Fruit fly (Drosophila melanogaster) whole organism, embryonic: ENCODE data around the gene Zaf1.

Experiments used
- Aef1 ChIP-seq: fragments of 200-800 bp; sonication (Bioruptor generic); IDR thresholded peaks from 3 replicates; pipeline ENCODE4 v1.3.6; 2022; ENCODE audit warnings: missing biosample characterization, missing genetic modification characterization
- Atf6 ChIP-seq: fragments of 200-800 bp; sonication (Bioruptor generic); IDR thresholded peaks from 2 replicates; pipeline ENCODE4 v1.3.6; 2022; ENCODE audit warnings: missing biosample characterization, missing genetic modification characterization
- CG11247 ChIP-seq: fragments of 200-800 bp; sonication (Bioruptor generic); IDR thresholded peaks from 2 replicates; pipeline ENCODE4 v1.3.6; 2022; ENCODE audit warnings: missing biosample characterization, missing genetic modification characterization
- CG11398 ChIP-seq: fragments of 200-800 bp; sonication (Bioruptor generic); optimal IDR thresholded peaks from 2 replicates; lab custom pipeline; 2016; ENCODE audit warnings: missing biosample characterization, missing genetic modification characterization
- CG11456 ChIP-seq: fragments of 200-800 bp; sonication (Bioruptor generic); IDR thresholded peaks from 3 replicates; pipeline ENCODE4 v1.3.6; 2022; ENCODE audit warnings: missing biosample characterization, missing genetic modification characterization
- CG12236 ChIP-seq: fragments of 200-800 bp; sonication (Bioruptor generic); optimal IDR thresholded peaks from 2 replicates; lab custom pipeline; 2016; ENCODE audit warnings: missing biosample characterization, missing genetic modification characterization
- CG15479 ChIP-seq: fragments of 200-800 bp; sonication (Bioruptor generic); optimal IDR thresholded peaks from 3 replicates; lab custom pipeline; 2019; ENCODE audit warnings: missing biosample characterization, mild to moderate bottlenecking, missing genetic modification characterization, moderate library complexity
- CG1602 ChIP-seq: fragments of 200-800 bp; sonication (Bioruptor generic); optimal IDR thresholded peaks from 3 replicates; lab custom pipeline; 2016; ENCODE audit warnings: missing biosample characterization, missing genetic modification characterization
- CG18764 ChIP-seq: fragments of 200-800 bp; sonication (Bioruptor generic); optimal IDR thresholded peaks from 3 replicates; lab custom pipeline; 2016; ENCODE audit warnings: missing biosample characterization, missing genetic modification characterization
- CG2120 ChIP-seq: fragments of 200-800 bp; sonication (Bioruptor generic); optimal IDR thresholded peaks from 3 replicates; lab custom pipeline; 2016; ENCODE audit warnings: missing biosample characterization, missing genetic modification characterization
- CG30403 ChIP-seq: fragments of 200-800 bp; sonication (Bioruptor generic); optimal IDR thresholded peaks from 3 replicates; lab custom pipeline; 2016; ENCODE audit warnings: missing biosample characterization, missing genetic modification characterization
- CG32532 ChIP-seq: fragments of 200-800 bp; sonication (Bioruptor generic); IDR thresholded peaks from 2 replicates; pipeline ENCODE4 v1.3.6; 2022; ENCODE audit warnings: missing biosample characterization, missing genetic modification characterization
- CG32772 ChIP-seq: fragments of 200-800 bp; sonication (Bioruptor generic); IDR thresholded peaks from 2 replicates; pipeline ENCODE4 v1.3.6; 2022; ENCODE audit warnings: missing biosample characterization, missing genetic modification characterization
- CG4730 ChIP-seq: fragments of 200-800 bp; sonication (Bioruptor generic); IDR thresholded peaks from 2 replicates; pipeline ENCODE4 v1.3.6; 2022; ENCODE audit warnings: missing biosample characterization, missing genetic modification characterization
- CG9215 ChIP-seq: fragments of 200-800 bp; sonication (Bioruptor generic); IDR thresholded peaks from 2 replicates; pipeline ENCODE4 v1.3.6; 2022; ENCODE audit warnings: missing biosample characterization, missing genetic modification characterization
- Dad ChIP-seq: fragments of 200-800 bp; sonication (Bioruptor generic); optimal IDR thresholded peaks from 3 replicates; lab custom pipeline; 2016; ENCODE audit warnings: missing biosample characterization, missing genetic modification characterization
- Dll ChIP-seq: fragments of 200-800 bp; sonication (Bioruptor generic); IDR thresholded peaks from 4 replicates; pipeline ENCODE4 v1.3.6; 2022; ENCODE audit warnings: missing biosample characterization, missing genetic modification characterization; ENCODE audit not compliant: partially characterized antibody
- Dp ChIP-seq: fragments of 200-800 bp; sonication (Bioruptor generic); optimal IDR thresholded peaks from 2 replicates; lab custom pipeline; 2018; ENCODE audit warnings: missing biosample characterization, mild to moderate bottlenecking, missing genetic modification characterization, moderate library complexity
- E2f1 ChIP-seq: fragments of 200-800 bp; sonication (Bioruptor generic); IDR thresholded peaks from 2 replicates; pipeline ENCODE4 v1.3.6; 2022; ENCODE audit warnings: missing biosample characterization, missing genetic modification characterization
- Gug ChIP-seq: fragments of 200-800 bp; sonication (Bioruptor generic); IDR thresholded peaks from 4 replicates; pipeline ENCODE4 v1.3.6; 2022; ENCODE audit warnings: missing biosample characterization, missing genetic modification characterization
- HLHmδ ChIP-seq: fragments of 200-800 bp; sonication (Bioruptor generic); optimal IDR thresholded peaks from 2 replicates; lab custom pipeline; 2018; ENCODE audit warnings: missing biosample characterization, mild to moderate bottlenecking, missing genetic modification characterization, moderate library complexity
- Hr3 ChIP-seq: fragments of 200-800 bp; sonication (Bioruptor generic); optimal IDR thresholded peaks from 3 replicates; lab custom pipeline; 2016; ENCODE audit warnings: missing biosample characterization, missing genetic modification characterization
- Hr78 ChIP-seq, 2 experiments: fragments of 200-800 bp in 1 of 2; fragments of >200 bp in 1 of 2; sonication (Bioruptor generic) in 1 of 2; optimal IDR thresholded peaks; 2 replicates each; lab custom pipeline; 2017 to 2019; ENCODE audit warnings: missing biosample characterization in 2 of 2, missing genetic modification characterization in 2 of 2, mild to moderate bottlenecking in 1 of 2, moderate library complexity in 1 of 2
- Mad ChIP-seq: fragments of 200-800 bp; sonication (Bioruptor generic); optimal IDR thresholded peaks from 2 replicates; lab custom pipeline; 2016; ENCODE audit warnings: missing biosample characterization, missing genetic modification characterization
- Mes4 ChIP-seq: fragments of 200-800 bp; sonication (Bioruptor generic); optimal IDR thresholded peaks from 2 replicates; lab custom pipeline; 2016; ENCODE audit warnings: missing biosample characterization, missing genetic modification characterization
- NFAT ChIP-seq: fragments of 200-800 bp; sonication (Bioruptor generic); IDR thresholded peaks from 2 replicates; pipeline ENCODE4 v1.3.6; 2022; ENCODE audit warnings: missing biosample characterization, missing genetic modification characterization
- Neu2 ChIP-seq: fragments of 200-800 bp; sonication (Bioruptor generic); optimal IDR thresholded peaks from 3 replicates; lab custom pipeline; 2016; ENCODE audit warnings: missing biosample characterization, missing genetic modification characterization, borderline replicate concordance
- Sox100B ChIP-seq: fragments of 200-800 bp; sonication (Bioruptor generic); optimal IDR thresholded peaks from 3 replicates; lab custom pipeline; 2018; ENCODE audit warnings: missing biosample characterization, mild to moderate bottlenecking, missing genetic modification characterization
- Sry-β ChIP-seq: fragments of 200-800 bp; sonication (Bioruptor generic); optimal IDR thresholded peaks from 2 replicates; lab custom pipeline; 2018; ENCODE audit warnings: missing biosample characterization, mild to moderate bottlenecking, missing genetic modification characterization, moderate library complexity
- Ssrp ChIP-seq: fragments of 200-800 bp; sonication (Bioruptor generic); optimal IDR thresholded peaks from 2 replicates; lab custom pipeline; 2018; ENCODE audit warnings: missing biosample characterization, mild to moderate bottlenecking, missing genetic modification characterization, moderate library complexity
- bbx ChIP-seq: fragments of 200-800 bp; sonication (Bioruptor generic); IDR thresholded peaks from 2 replicates; pipeline ENCODE4 v1.3.6; 2022; ENCODE audit warnings: missing biosample characterization, missing genetic modification characterization; ENCODE audit not compliant: partially characterized antibody
- bigmax ChIP-seq: fragments of 200-800 bp; sonication (Bioruptor generic); optimal IDR thresholded peaks from 2 replicates; lab custom pipeline; 2018; ENCODE audit warnings: missing biosample characterization, mild to moderate bottlenecking, missing genetic modification characterization
- br ChIP-seq: fragments of >200 bp; optimal IDR thresholded peaks from 2 replicates; lab custom pipeline; 2017
- croc ChIP-seq: fragments of 200-800 bp; sonication (Bioruptor generic); conservative IDR thresholded peaks from 3 replicates; pipeline ENCODE4 v1.3.6; 2022; ENCODE audit warnings: missing biosample characterization, missing genetic modification characterization
- cwo ChIP-seq: fragments of 200-800 bp; sonication (Bioruptor generic); optimal IDR thresholded peaks from 3 replicates; lab custom pipeline; 2017; ENCODE audit warnings: missing biosample characterization, missing genetic modification characterization, mild to moderate bottlenecking, moderate library complexity, missing genetic modification reagents
- gcm ChIP-seq: fragments of 200-800 bp; sonication (Bioruptor generic); optimal IDR thresholded peaks from 2 replicates; lab custom pipeline; 2019; ENCODE audit warnings: missing biosample characterization, mild to moderate bottlenecking, missing genetic modification characterization, moderate library complexity
- hb ChIP-seq: fragments of 200-800 bp; sonication (Bioruptor generic); IDR thresholded peaks from 3 replicates; pipeline ENCODE4 v1.3.6; 2022; ENCODE audit warnings: missing biosample characterization, missing genetic modification characterization; ENCODE audit not compliant: partially characterized antibody
- kay ChIP-seq: fragments of 200-800 bp; sonication (Bioruptor generic); optimal IDR thresholded peaks from 2 replicates; lab custom pipeline; 2016; ENCODE audit warnings: missing biosample characterization, missing genetic modification characterization
- knrl ChIP-seq: fragments of 200-800 bp; sonication (Bioruptor generic); IDR thresholded peaks from 3 replicates; pipeline ENCODE4 v1.3.6; 2022; ENCODE audit warnings: missing biosample characterization, missing genetic modification characterization; ENCODE audit not compliant: partially characterized antibody
- luna ChIP-seq: fragments of 200-800 bp; sonication (Bioruptor generic); optimal IDR thresholded peaks from 2 replicates; lab custom pipeline; 2016; ENCODE audit warnings: missing biosample characterization, missing genetic modification characterization
- oc ChIP-seq: fragments of 200-800 bp; sonication (Bioruptor generic); optimal IDR thresholded peaks from 2 replicates; lab custom pipeline; 2018; ENCODE audit warnings: missing biosample characterization, mild to moderate bottlenecking, missing genetic modification characterization, moderate library complexity
- prd ChIP-seq, 3 experiments: fragments of >200 bp in 2 of 3; fragments of 200-800 bp in 1 of 3; sonication (Bioruptor generic) in 1 of 3; optimal IDR thresholded peaks in 2 of 3; IDR thresholded peaks in 1 of 3; 2 replicates in 2 of 3; 3 replicates in 1 of 3; pipeline versions ENCODE4 v1.3.6 to Lab custom; 2017 to 2022; ENCODE audit warnings: missing biosample characterization in 1 of 3, missing genetic modification characterization in 1 of 3
- psq ChIP-seq: fragments of 200-800 bp; sonication (Bioruptor generic); optimal IDR thresholded peaks from 2 replicates; lab custom pipeline; 2017; ENCODE audit warnings: missing biosample characterization, missing genetic modification characterization
- repo ChIP-seq: fragments of 200-800 bp; sonication (Bioruptor generic); optimal IDR thresholded peaks from 2 replicates; lab custom pipeline; 2016; ENCODE audit warnings: missing biosample characterization, missing genetic modification characterization
- shn ChIP-seq: fragments of 200-800 bp; sonication (Bioruptor generic); optimal IDR thresholded peaks from 3 replicates; lab custom pipeline; 2016; ENCODE audit warnings: missing biosample characterization, missing genetic modification characterization
- sim ChIP-seq: fragments of 200-800 bp; sonication (Bioruptor generic); IDR thresholded peaks from 2 replicates; pipeline ENCODE4 v1.3.6; 2022; ENCODE audit warnings: missing biosample characterization, missing genetic modification characterization
- stc ChIP-seq: fragments of 200-800 bp; sonication (Bioruptor generic); IDR thresholded peaks from 2 replicates; pipeline ENCODE4 v1.3.6; 2022; ENCODE audit warnings: missing biosample characterization, missing genetic modification characterization
- tgo ChIP-seq: fragments of 200-800 bp; sonication (Bioruptor generic); IDR thresholded peaks from 3 replicates; pipeline ENCODE4 v1.3.6; 2022; ENCODE audit warnings: missing biosample characterization, missing genetic modification characterization
- tin ChIP-seq: fragments of 200-800 bp; sonication (Bioruptor generic); optimal IDR thresholded peaks from 3 replicates; lab custom pipeline; 2016; ENCODE audit warnings: missing biosample characterization, missing genetic modification characterization
- z ChIP-seq: fragments of 200-800 bp; sonication (Bioruptor generic); IDR thresholded peaks from 3 replicates; pipeline ENCODE4 v1.3.6; 2022; ENCODE audit warnings: missing biosample characterization, missing genetic modification characterization

Zaf1 gene

DNA sequence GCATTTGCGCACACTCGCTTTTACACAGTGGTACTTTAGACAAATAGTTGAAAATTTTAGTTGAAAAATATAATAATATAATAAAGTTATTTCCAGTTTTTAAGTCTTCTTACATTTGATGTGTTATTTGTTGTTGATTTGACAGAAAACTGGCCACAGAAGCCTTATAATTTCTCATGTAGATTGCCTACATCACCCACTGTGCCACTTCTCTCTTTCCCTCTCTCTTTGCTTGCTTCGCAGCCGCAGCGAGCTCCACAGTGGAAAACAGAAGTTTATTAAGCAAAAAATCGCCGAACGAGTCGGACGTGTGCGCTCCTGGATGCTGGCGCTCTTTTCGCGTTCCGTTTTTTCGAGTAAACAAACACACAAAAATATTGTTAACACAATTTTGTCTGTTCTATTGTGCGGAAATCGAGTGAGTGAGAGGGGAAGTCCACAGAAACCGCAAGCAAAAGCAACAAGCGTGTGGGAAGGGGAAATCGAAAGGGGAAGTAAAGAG, 30.5 kb upstream of the Zaf1 start, which contains the start of gene CG42327 (continued):
- no peak for TF ChIP-seq br
- TF ChIP-seq CG32772, result peak; percentile 94
- TF ChIP-seq CG9215 (GFP tag; lab: Robert Waterston, UW), result peak; percentile 73
- peak; percentile 81 for TF ChIP-seq Mes4 (GFP tag; lab: Kevin White, UChicago)
- peak; percentile 92 for TF ChIP-seq Sox100B (GFP tag; lab: Kevin White, UChicago)
- peak; percentile 92 for TF ChIP-seq CG1602
- peak; percentile 84 for TF ChIP-seq Aef1 (GFP tag; lab: Robert Waterston, UW)
- peak; percentile 79 for TF ChIP-seq Dad
- TF ChIP-seq Dp (GFP tag; lab: Kevin White, UChicago), result peak; percentile 2
- TF ChIP-seq kay (GFP tag; lab: Kevin White, UChicago), result peak; percentile 82
- no peak for TF ChIP-seq prd (optimal IDR thresholded peaks at IDR 0.05; lab: Kevin White, UChicago)
- peak; percentile 96 for TF ChIP-seq prd (GFP tag; IDR thresholded peaks at IDR 0.05; lab: Robert Waterston, UW)
- peak in 1 of 2 experiments; percentile 83 for TF ChIP-seq Hr78 (GFP tag; optimal IDR thresholded peaks at IDR 0.05; lab: Kevin White, UChicago)
- TF ChIP-seq psq, result peak; percentile 87
- peak; percentile 82 for TF ChIP-seq CG2120 (GFP tag; lab: Kevin White, UChicago)
- no peak for TF ChIP-seq luna
- peak; percentile 45 for TF ChIP-seq bbx (GFP tag; lab: Robert Waterston, UW)
- TF ChIP-seq CG12236 (GFP tag; lab: Kevin White, UChicago), result peak; percentile 42
- peak; percentile 93 for TF ChIP-seq CG4730 (GFP tag; lab: Robert Waterston, UW)
- TF ChIP-seq tin, result peak; percentile 94
- TF ChIP-seq Ssrp, result peak; percentile 93
- TF ChIP-seq Sry-β (GFP tag; lab: Kevin White, UChicago), result peak; percentile 66
- peak; percentile 83 for TF ChIP-seq repo (GFP tag; lab: Kevin White, UChicago)
- peak; percentile 63 for TF ChIP-seq CG15479
- TF ChIP-seq CG11456 (GFP tag; lab: Robert Waterston, UW), result peak; percentile 89
- peak; percentile 90 for TF ChIP-seq Gug (GFP tag; lab: Robert Waterston, UW)
- peak; percentile 96 for TF ChIP-seq gcm (GFP tag; lab: Kevin White, UChicago)
- TF ChIP-seq CG11247 (GFP tag; lab: Robert Waterston, UW), result peak; percentile 91
- peak; percentile 89 for TF ChIP-seq cwo (GFP tag; lab: Kevin White, UChicago)
- TF ChIP-seq Hr3 (GFP tag; lab: Kevin White, UChicago), result peak; percentile 92
- peak; percentile 24 for TF ChIP-seq bigmax (GFP tag; lab: Kevin White, UChicago)
- peak; percentile 48; the same call in 1 of the 4 replicates for TF ChIP-seq Dll
- TF ChIP-seq CG18764 (GFP tag; lab: Kevin White, UChicago), result peak; percentile 90
- TF ChIP-seq Atf6 (GFP tag; lab: Robert Waterston, UW), result peak; percentile 91
- peak; percentile 96 for TF ChIP-seq E2f1 (GFP tag; lab: Robert Waterston, UW)
- TF ChIP-seq sim, result peak; percentile 94
- peak; percentile 93 for TF ChIP-seq CG32532 (GFP tag; lab: Robert Waterston, UW)
- TF ChIP-seq NFAT (GFP tag; lab: Robert Waterston, UW), result peak; percentile 72
- TF ChIP-seq hb (GFP tag; lab: Robert Waterston, UW), result no peak
- TF ChIP-seq CG30403 (GFP tag; lab: Kevin White, UChicago), result peak; percentile 94
- TF ChIP-seq oc, result peak; percentile 98
- peak; percentile 16 for TF ChIP-seq CG11398
- TF ChIP-seq croc, result peak; percentile 88
- peak; percentile 98 for TF ChIP-seq stc (GFP tag; lab: Robert Waterston, UW)
- no peak; the same call in 1 of the 3 replicates for TF ChIP-seq z
- peak; percentile 96 for TF ChIP-seq tgo (GFP tag; lab: Robert Waterston, UW)
- TF ChIP-seq shn (GFP tag; lab: Kevin White, UChicago), result peak; percentile 79
- TF ChIP-seq knrl (GFP tag; lab: Robert Waterston, UW), result no peak; the same call in 2 of the 3 replicates
- TF ChIP-seq HLHmδ (GFP tag; lab: Kevin White, UChicago), result no peak
- no peak for TF ChIP-seq Neu2 (GFP tag; lab: Kevin White, UChicago)
- peak; percentile 89 for TF ChIP-seq Mad
